Worm (Caenorhabditis elegans) whole organism, L1 larva: ENCODE data around the gene F37H8.6.

Experiments
- F16B12.6 ChIP-seq: fragments of 150-350 bp; optimal IDR thresholded peaks from 2 replicates; lab custom pipeline; 2014; ENCODE audit warnings: missing biosample characterization, missing genetic modification characterization
- Y116A8C.19 ChIP-seq: sonication (generic microtip); optimal IDR thresholded peaks from 2 replicates; lab custom pipeline; 2016; ENCODE audit warnings: missing compliant biosample characterization, missing genetic modification characterization, borderline replicate concordance
- aha-1 ChIP-seq: fragments of 150-350 bp; optimal IDR thresholded peaks from 2 replicates; lab custom pipeline; 2014; ENCODE audit warnings: missing biosample characterization, missing genetic modification characterization
- blmp-1 ChIP-seq: fragments of 150-350 bp; optimal IDR thresholded peaks from 2 replicates; lab custom pipeline; 2014; ENCODE audit warnings: missing biosample characterization, missing genetic modification characterization
- ceh-82 ChIP-seq, 3 experiments: fragments of 150-350 bp in 1 of 3; sonication (generic microtip) in 2 of 3; optimal IDR thresholded peaks; 2 replicates each; lab custom pipeline; 2014 to 2017; ENCODE audit warnings: missing biosample characterization in 3 of 3, missing genetic modification characterization in 3 of 3
- ces-1 ChIP-seq: fragments of 150-350 bp; optimal IDR thresholded peaks from 2 replicates; lab custom pipeline; 2014; ENCODE audit warnings: missing biosample characterization, missing genetic modification reagents, missing genetic modification characterization
- dpl-1 ChIP-seq, 3 experiments: fragments of 150-350 bp in 2 of 3; sonication (generic microtip) in 1 of 3; optimal IDR thresholded peaks; 2 replicates each; lab custom pipeline; 2014 to 2017; ENCODE audit warnings: missing biosample characterization in 3 of 3, missing genetic modification characterization in 3 of 3, missing genetic modification reagents in 3 of 3
- elt-2 ChIP-seq: sonication (generic microtip); optimal IDR thresholded peaks from 2 replicates; lab custom pipeline; 2016; ENCODE audit warnings: missing genetic modification characterization, mild to moderate bottlenecking, inconsistent platforms, missing compliant biosample characterization, missing genetic modification reagents
- ets-5 ChIP-seq: fragments of 200-800 bp; sonication (Bioruptor generic); IDR thresholded peaks from 2 replicates; pipeline ENCODE4 v1.3.6; 2022; ENCODE audit warnings: missing genetic modification characterization, missing compliant biosample characterization
- fkh-10 ChIP-seq: sonication (generic microtip); optimal IDR thresholded peaks from 2 replicates; lab custom pipeline; 2017; ENCODE audit warnings: missing biosample characterization, missing genetic modification reagents, missing genetic modification characterization
- fkh-8 ChIP-seq: sonication (generic microtip); optimal IDR thresholded peaks from 2 replicates; lab custom pipeline; 2016; ENCODE audit warnings: mild to moderate bottlenecking, missing genetic modification characterization, missing compliant biosample characterization
- lin-14 ChIP-seq: fragments of 200-800 bp; sonication (Bioruptor generic); optimal IDR thresholded peaks from 2 replicates; lab custom pipeline; 2018; ENCODE audit warnings: mild to moderate bottlenecking, missing genetic modification characterization, moderate library complexity, missing compliant biosample characterization
- lin-39 ChIP-seq: fragments of 150-350 bp; optimal IDR thresholded peaks from 2 replicates; lab custom pipeline; 2014; ENCODE audit warnings: missing biosample characterization, missing genetic modification reagents, missing genetic modification characterization
- lsy-2 ChIP-seq, 2 experiments: fragments of 150-350 bp; optimal IDR thresholded peaks; 2 replicates each; lab custom pipeline; 2014; ENCODE audit warnings: missing biosample characterization in 2 of 2, missing genetic modification characterization in 2 of 2
- mdl-1 ChIP-seq, 2 experiments: fragments of 150-350 bp; optimal IDR thresholded peaks; 2 replicates each; lab custom pipeline; 2014 to 2017; ENCODE audit warnings: missing biosample characterization in 2 of 2, missing genetic modification characterization in 2 of 2, inconsistent platforms in 1 of 2
- mef-2 ChIP-seq: fragments of 150-350 bp; optimal IDR thresholded peaks from 2 replicates; lab custom pipeline; 2014; ENCODE audit warnings: missing biosample characterization, missing genetic modification characterization
- nhr-11 ChIP-seq: fragments of 150-350 bp; optimal IDR thresholded peaks from 2 replicates; lab custom pipeline; 2014; ENCODE audit warnings: missing biosample characterization, missing genetic modification characterization
- nhr-12 ChIP-seq: sonication (generic microtip); optimal IDR thresholded peaks from 2 replicates; lab custom pipeline; 2017; ENCODE audit warnings: missing biosample characterization, missing genetic modification characterization
- nhr-20 ChIP-seq: sonication (generic microtip); optimal IDR thresholded peaks from 2 replicates; lab custom pipeline; 2016; ENCODE audit warnings: mild to moderate bottlenecking, missing genetic modification characterization, missing compliant biosample characterization
- nhr-28 ChIP-seq: fragments of 150-350 bp; optimal IDR thresholded peaks from 2 replicates; lab custom pipeline; 2014; ENCODE audit warnings: missing biosample characterization, missing genetic modification characterization
- nhr-47 ChIP-seq: sonication (generic microtip); optimal IDR thresholded peaks from 2 replicates; lab custom pipeline; 2016; ENCODE audit warnings: mild to moderate bottlenecking, missing genetic modification characterization, moderate library complexity, missing compliant biosample characterization
- nhr-71 ChIP-seq: sonication (generic microtip); optimal IDR thresholded peaks from 2 replicates; lab custom pipeline; 2016; ENCODE audit warnings: mild to moderate bottlenecking, missing genetic modification characterization, moderate library complexity, missing compliant biosample characterization
- nhr-76 ChIP-seq: sonication (generic microtip); optimal IDR thresholded peaks from 2 replicates; lab custom pipeline; 2017; ENCODE audit warnings: missing biosample characterization, missing genetic modification characterization
- nhr-85 ChIP-seq: sonication (generic microtip); peaks from one replicate; lab custom pipeline; 2016; ENCODE audit warnings: missing genetic modification characterization, inconsistent platforms, missing compliant biosample characterization
- pax-3 ChIP-seq: fragments of 200-800 bp; sonication (Bioruptor generic); optimal IDR thresholded peaks from 2 replicates; lab custom pipeline; 2018; ENCODE audit warnings: mild to moderate bottlenecking, missing genetic modification characterization, moderate library complexity, missing compliant biosample characterization
- rnt-1 ChIP-seq: sonication (generic microtip); optimal IDR thresholded peaks from 2 replicates; lab custom pipeline; 2016; ENCODE audit warnings: mild to moderate bottlenecking, missing genetic modification characterization, moderate library complexity, missing compliant biosample characterization
- skn-1 ChIP-seq: fragments of 150-350 bp; optimal IDR thresholded peaks from 2 replicates; lab custom pipeline; 2014; ENCODE audit warnings: missing biosample characterization, missing genetic modification characterization
- snpc-4 ChIP-seq: fragments of 150-350 bp; optimal IDR thresholded peaks from 2 replicates; lab custom pipeline; 2014; ENCODE audit warnings: missing biosample characterization, missing genetic modification characterization
- snu-23 ChIP-seq: sonication (generic microtip); optimal IDR thresholded peaks from 2 replicates; lab custom pipeline; 2016; ENCODE audit warnings: missing genetic modification characterization, missing compliant biosample characterization
- sup-37 ChIP-seq: fragments of 200-800 bp; sonication (Bioruptor generic); optimal IDR thresholded peaks from 2 replicates; lab custom pipeline; 2018; ENCODE audit warnings: mild to moderate bottlenecking, missing genetic modification characterization, missing compliant biosample characterization
- tbx-2 ChIP-seq: sonication (generic microtip); optimal IDR thresholded peaks from 2 replicates; lab custom pipeline; 2016; ENCODE audit warnings: missing genetic modification characterization, missing compliant biosample characterization
- unc-30 ChIP-seq: sonication (generic microtip); optimal IDR thresholded peaks from 2 replicates; lab custom pipeline; 2017; ENCODE audit warnings: missing biosample characterization, missing genetic modification characterization
- unc-86 ChIP-seq: sonication (generic microtip); optimal IDR thresholded peaks from 2 replicates; lab custom pipeline; 2016; ENCODE audit warnings: missing genetic modification characterization, missing compliant biosample characterization
- unc-98 ChIP-seq: fragments of 200-800 bp; sonication (Bioruptor generic); IDR thresholded peaks from 2 replicates; pipeline ENCODE4 v1.3.6; 2022; ENCODE audit warnings: missing genetic modification characterization, missing compliant biosample characterization
- vab-15 ChIP-seq: sonication (generic microtip); optimal IDR thresholded peaks from 2 replicates; lab custom pipeline; 2017; ENCODE audit warnings: missing genotype, mild to moderate bottlenecking, missing genetic modification characterization, missing compliant biosample characterization
- xbp-1 ChIP-seq: sonication (generic microtip); optimal IDR thresholded peaks from 2 replicates; lab custom pipeline; 2016; ENCODE audit warnings: missing genetic modification characterization, missing compliant biosample characterization
- zag-1 ChIP-seq: fragments of 150-350 bp; optimal IDR thresholded peaks from 2 replicates; lab custom pipeline; 2014; ENCODE audit warnings: missing biosample characterization, missing genetic modification characterization
- ztf-11 ChIP-seq, 2 experiments: sonication (generic microtip); optimal IDR thresholded peaks; 2 replicates each; lab custom pipeline; 2016 to 2017; ENCODE audit warnings: missing genetic modification characterization in 2 of 2, missing biosample characterization in 1 of 2, missing compliant biosample characterization in 1 of 2
- ztf-4 ChIP-seq: fragments of 150-350 bp; optimal IDR thresholded peaks from 2 replicates; lab custom pipeline; 2014; ENCODE audit warnings: missing biosample characterization, missing genetic modification characterization

The F37H8.6 gene

DNA sequence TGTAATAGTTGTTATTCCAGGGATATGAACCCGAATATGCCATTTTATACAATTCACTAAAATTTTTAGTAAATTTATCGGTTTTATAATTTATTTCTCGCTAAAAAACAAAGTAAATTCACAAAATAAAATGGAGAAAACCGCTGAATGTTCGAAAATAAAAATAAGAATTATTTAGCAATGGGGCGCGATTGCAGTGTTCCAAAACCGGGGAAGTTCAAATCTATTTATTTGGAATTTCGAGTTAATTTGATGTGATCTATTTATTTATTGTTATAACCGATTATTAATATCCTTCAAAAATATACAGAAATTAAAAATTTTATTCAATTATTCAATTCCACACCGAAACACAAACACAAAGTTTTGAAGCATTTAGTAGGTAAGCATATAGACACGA lies 44.7 kb downstream of the F37H8.6 start, which contains the start of gene F40F8.11 (continued):
- TF ChIP-seq lin-14 (GFP tag; lab: Kevin White, UChicago), result peak; percentile 43
- TF ChIP-seq elt-2 (tag; lab: Kevin White, UChicago), result peak; percentile 22
- TF ChIP-seq ceh-82 (tag; optimal IDR thresholded peaks at IDR 0.05; lab: Kevin White, UChicago), result peak in 1 of 3 experiments; percentile 11
- TF ChIP-seq fkh-8 (tag; lab: Kevin White, UChicago), result no peak
- no peak for TF ChIP-seq F16B12.6 (tag; lab: Kevin White, UChicago)
- TF ChIP-seq sup-37 (GFP tag; lab: Kevin White, UChicago), result no peak
- no peak for TF ChIP-seq ces-1 (GFP tag; lab: Kevin White, UChicago)
- TF ChIP-seq tbx-2 (tag; lab: Kevin White, UChicago), result peak; percentile 26
- peak; percentile 8 for TF ChIP-seq lin-39 (tag; lab: Kevin White, UChicago)
- no peak for TF ChIP-seq ztf-11 (tag; optimal IDR thresholded peaks at IDR 0.05; lab: Kevin White, UChicago)
- no peak for TF ChIP-seq nhr-76 (tag; lab: Kevin White, UChicago)
- no peak for TF ChIP-seq pax-3 (tag; lab: Kevin White, UChicago)
- TF ChIP-seq nhr-28 (tag; lab: Kevin White, UChicago), result no peak
- TF ChIP-seq vab-15 (tag; lab: Kevin White, UChicago), result no peak

DNA sequence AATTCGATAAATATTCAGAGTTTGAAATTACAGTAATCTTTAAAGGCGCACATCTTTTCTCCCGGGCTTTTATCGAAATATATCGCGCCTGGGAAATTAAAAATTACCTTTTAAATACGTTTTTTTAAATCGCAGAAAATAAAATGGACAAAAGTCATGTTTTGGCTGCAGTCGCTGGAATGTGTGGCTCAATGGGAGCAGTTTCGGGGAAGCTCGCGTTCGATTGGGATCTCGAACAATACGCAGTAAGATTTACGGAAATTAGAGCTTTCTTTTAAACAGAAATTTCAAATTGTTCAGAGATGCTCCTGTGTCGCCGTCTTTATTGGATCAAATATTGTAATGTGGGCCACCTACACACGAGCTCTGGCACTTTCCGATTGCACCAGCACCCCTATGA lies 47.8 kb downstream of the F37H8.6 start, which contains the start of gene F40F8.12:
Gene F40F8.12 (plus strand): TSS at position 301 of the 400 bp plus-strand sequence.
- no peak for TF ChIP-seq unc-98 (GFP tag; lab: Robert Waterston, UW)
- no peak for TF ChIP-seq nhr-20 (tag; lab: Kevin White, UChicago)
- TF ChIP-seq vab-15 (tag; lab: Kevin White, UChicago), result no peak
- no peak for TF ChIP-seq zag-1 (tag; lab: Kevin White, UChicago)
- TF ChIP-seq nhr-71 (tag; lab: Kevin White, UChicago), result no peak
- no peak for TF ChIP-seq ceh-82 (tag; optimal IDR thresholded peaks at IDR 0.05; lab: Kevin White, UChicago)
- no peak for TF ChIP-seq dpl-1 (GFP tag; optimal IDR thresholded peaks at IDR 0.05; lab: Kevin White, UChicago)
- no peak for TF ChIP-seq nhr-12 (tag; lab: Kevin White, UChicago)
- TF ChIP-seq snu-23 (GFP tag; lab: Kevin White, UChicago), result no peak

DNA sequence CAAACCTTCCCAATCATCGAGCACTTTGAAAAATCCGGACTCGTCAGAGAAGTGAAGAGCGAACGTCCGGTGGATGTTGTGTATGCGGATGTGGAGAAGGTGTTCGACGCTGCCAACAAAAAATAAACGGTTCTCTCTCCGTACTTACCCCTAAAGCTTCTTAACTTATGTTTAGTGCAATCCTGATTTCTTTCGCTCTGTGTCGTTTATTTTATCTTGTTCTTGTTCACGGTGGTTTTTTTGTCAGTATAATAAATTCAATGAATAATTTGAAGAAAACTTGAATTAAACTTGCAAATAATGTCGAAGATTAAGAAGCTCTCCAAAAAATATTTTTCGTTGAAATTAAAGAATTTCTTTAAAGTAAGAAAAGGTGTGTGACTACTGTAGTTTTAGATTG lies 48.3 kb downstream of the F37H8.6 start, which contains the start of gene F40F8.3:
Gene F40F8.3 (plus strand): TSS at position 301 of the 400 bp plus-strand sequence.
- TF ChIP-seq unc-30 (no peak), sup-37 (GFP tag; lab: Kevin White, UChicago) (no peak), elt-2 (tag; lab: Kevin White, UChicago) (no peak), mdl-1 (tag; optimal IDR thresholded peaks at IDR 0.05; lab: Kevin White, UChicago) (no peak), ztf-4 (tag; lab: Kevin White, UChicago) (no peak), mef-2 (tag; lab: Kevin White, UChicago) (no peak), fkh-10 (GFP tag; lab: Kevin White, UChicago) (no peak), rnt-1 (tag; lab: Kevin White, UChicago) (no peak), ces-1 (GFP tag; lab: Kevin White, UChicago) (no peak), xbp-1 (tag; lab: Kevin White, UChicago) (no peak), unc-86 (tag; lab: Kevin White, UChicago) (no peak), lsy-2 (tag; optimal IDR thresholded peaks at IDR 0.05; lab: Kevin White, UChicago) (no peak), nhr-47 (no peak), ztf-11 (tag; optimal IDR thresholded peaks at IDR 0.05; lab: Kevin White, UChicago) (no peak), Y116A8C.19 (tag; lab: Kevin White, UChicago) (no peak), nhr-85 (tag; lab: Kevin White, UChicago) (no peak), skn-1 (no peak), nhr-11 (tag; lab: Kevin White, UChicago) (no peak), dpl-1 (GFP tag; optimal IDR thresholded peaks at IDR 0.05; lab: Kevin White, UChicago) (no peak)

DNA sequence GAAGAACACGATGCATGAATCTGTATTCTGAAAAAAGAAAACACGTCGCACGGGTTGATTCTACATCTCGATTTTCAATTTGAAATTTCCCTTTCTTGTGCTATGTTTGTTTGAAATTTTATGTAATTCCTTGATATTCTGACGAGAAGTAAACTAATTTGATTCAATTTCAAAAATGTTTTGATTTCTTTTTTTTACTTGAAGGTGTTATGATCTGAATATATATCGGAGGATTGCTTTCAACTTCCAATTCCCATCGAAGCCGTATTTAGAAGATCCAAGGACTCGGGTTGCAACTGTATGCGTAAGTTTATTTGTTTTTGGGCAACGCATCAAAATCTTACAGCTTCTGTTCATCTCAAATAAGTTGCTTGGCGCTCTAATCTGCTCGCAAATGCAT lies 49.9 kb downstream of the F37H8.6 start, which contains the start of gene F40F8.1:
Gene F40F8.1 (plus strand): TSS at position 301 of the 400 bp plus-strand sequence.
- no peak for TF ChIP-seq pax-3 (tag; lab: Kevin White, UChicago)
- no peak for TF ChIP-seq blmp-1 (tag; lab: Kevin White, UChicago)
- TF ChIP-seq aha-1 (tag; lab: Kevin White, UChicago), result no peak
- TF ChIP-seq ets-5 (GFP tag; lab: Robert Waterston, UW), result no peak
- TF ChIP-seq nhr-28 (tag; lab: Kevin White, UChicago), result no peak
- no peak for TF ChIP-seq snpc-4 (tag; lab: Kevin White, UChicago)
- TF ChIP-seq dpl-1 (GFP tag; optimal IDR thresholded peaks at IDR 0.05; lab: Kevin White, UChicago), result no peak
- no peak for TF ChIP-seq lin-39 (tag; lab: Kevin White, UChicago)
